Worm (Caenorhabditis elegans) whole organism, mixed stage, embryonic: Measurements from ENCODE around the gene nep-21.

Experiments used
- blmp-1 ChIP-seq: fragments of 150-350 bp; optimal IDR thresholded peaks from 2 replicates; lab custom pipeline; 2014; ENCODE audit warnings: missing biosample characterization, missing genetic modification characterization
- ces-1 ChIP-seq: fragments of 150-350 bp; optimal IDR thresholded peaks from 2 replicates; lab custom pipeline; 2014; ENCODE audit warnings: missing biosample characterization, missing genetic modification reagents, missing genetic modification characterization
- hlh-1 ChIP-seq: fragments of 150-350 bp; optimal IDR thresholded peaks from 2 replicates; lab custom pipeline; 2014; ENCODE audit warnings: missing biosample characterization, missing genetic modification reagents, missing genetic modification characterization
- lin-13 ChIP-seq: fragments of 150-350 bp; optimal IDR thresholded peaks from 2 replicates; lab custom pipeline; 2014; ENCODE audit warnings: missing biosample characterization, missing genetic modification characterization
- mep-1 ChIP-seq: fragments of 150-350 bp; optimal IDR thresholded peaks from 2 replicates; lab custom pipeline; 2017; ENCODE audit warnings: missing biosample characterization, missing genetic modification reagents, missing genetic modification characterization, inconsistent platforms
- nhr-12 ChIP-seq: fragments of 150-350 bp; optimal IDR thresholded peaks from 2 replicates; lab custom pipeline; 2014; ENCODE audit warnings: missing biosample characterization, missing genetic modification characterization
- nhr-237 ChIP-seq: fragments of 150-350 bp; optimal IDR thresholded peaks from 2 replicates; lab custom pipeline; 2014; ENCODE audit warnings: missing biosample characterization, missing genetic modification characterization
- nhr-76 ChIP-seq: sonication (generic microtip); optimal IDR thresholded peaks from 2 replicates; lab custom pipeline; 2017; ENCODE audit warnings: missing biosample characterization, missing genetic modification characterization
- pha-4 ChIP-seq: fragments of 150-350 bp; optimal IDR thresholded peaks from 2 replicates; lab custom pipeline; 2018; ENCODE audit warnings: missing biosample characterization, missing genetic modification reagents, missing genetic modification characterization
- snpc-4 ChIP-seq: fragments of 150-350 bp; optimal IDR thresholded peaks from 2 replicates; lab custom pipeline; 2014; ENCODE audit warnings: missing biosample characterization, missing genetic modification characterization
- sptf-1 ChIP-seq: sonication (generic microtip); optimal IDR thresholded peaks from 2 replicates; lab custom pipeline; 2017; ENCODE audit warnings: mild to moderate bottlenecking, missing genetic modification characterization, moderate library complexity, missing compliant biosample characterization
- unc-39 ChIP-seq: fragments of 150-350 bp; optimal IDR thresholded peaks from 2 replicates; lab custom pipeline; 2014; ENCODE audit warnings: missing biosample characterization, missing genetic modification characterization
- ztf-11 ChIP-seq: fragments of 150-350 bp; optimal IDR thresholded peaks from 2 replicates; lab custom pipeline; 2014; ENCODE audit warnings: missing biosample characterization, missing genetic modification characterization

- TF ChIP-seq sptf-1: no peak
- TF ChIP-seq nhr-76 (tag; lab: Kevin White, UChicago): no peak
- no peak for TF ChIP-seq unc-39
- TF ChIP-seq blmp-1 (tag; lab: Kevin White, UChicago): no peak
- TF ChIP-seq pha-4 (tag; lab: Kevin White, UChicago): no peak
- TF ChIP-seq ztf-11: no peak
- TF ChIP-seq nhr-237 (tag; lab: Kevin White, UChicago): no peak
- TF ChIP-seq mep-1 (tag; lab: Kevin White, UChicago): no peak
- no peak for TF ChIP-seq ces-1 (GFP tag; lab: Kevin White, UChicago)
- no peak for TF ChIP-seq lin-13 (tag; lab: Kevin White, UChicago)
- no peak for TF ChIP-seq snpc-4
- TF ChIP-seq nhr-12: no peak
- no peak for TF ChIP-seq hlh-1 (tag; lab: Kevin White, UChicago)
Observed at ce11 chrV:14235942-14236341, 9.7 kb upstream of the nep-21 start, which contains the start of gene ent-3.
